Worm (Caenorhabditis elegans) whole organism, L3 larva: ENCODE measurements around the gene R05G6.9.

Source experiments
- ceh-9 ChIP-seq: sonication (generic microtip); optimal IDR thresholded peaks from 2 replicates; lab custom pipeline; 2018; ENCODE audit warnings: missing biosample characterization, missing genetic modification characterization
- daf-12 ChIP-seq: fragments of 150-350 bp; optimal IDR thresholded peaks from 2 replicates; lab custom pipeline; 2014; ENCODE audit warnings: missing biosample characterization, missing genetic modification reagents, missing genetic modification characterization
- egl-5 ChIP-seq: fragments of 150-350 bp; optimal IDR thresholded peaks from 2 replicates; lab custom pipeline; 2017; ENCODE audit warnings: missing biosample characterization, missing genetic modification reagents, missing genetic modification characterization, inconsistent platforms
- jun-1 ChIP-seq: fragments of 150-350 bp; optimal IDR thresholded peaks from 2 replicates; lab custom pipeline; 2014; ENCODE audit warnings: missing biosample characterization, missing genetic modification reagents, missing genetic modification characterization
- nhr-28 ChIP-seq: fragments of 150-350 bp; optimal IDR thresholded peaks from 2 replicates; lab custom pipeline; 2014; ENCODE audit warnings: missing biosample characterization, missing genetic modification characterization
- pha-4 ChIP-seq: fragments of 150-350 bp; optimal IDR thresholded peaks from 2 replicates; lab custom pipeline; 2014; ENCODE audit warnings: missing biosample characterization, missing genetic modification reagents, missing genetic modification characterization

DNA sequence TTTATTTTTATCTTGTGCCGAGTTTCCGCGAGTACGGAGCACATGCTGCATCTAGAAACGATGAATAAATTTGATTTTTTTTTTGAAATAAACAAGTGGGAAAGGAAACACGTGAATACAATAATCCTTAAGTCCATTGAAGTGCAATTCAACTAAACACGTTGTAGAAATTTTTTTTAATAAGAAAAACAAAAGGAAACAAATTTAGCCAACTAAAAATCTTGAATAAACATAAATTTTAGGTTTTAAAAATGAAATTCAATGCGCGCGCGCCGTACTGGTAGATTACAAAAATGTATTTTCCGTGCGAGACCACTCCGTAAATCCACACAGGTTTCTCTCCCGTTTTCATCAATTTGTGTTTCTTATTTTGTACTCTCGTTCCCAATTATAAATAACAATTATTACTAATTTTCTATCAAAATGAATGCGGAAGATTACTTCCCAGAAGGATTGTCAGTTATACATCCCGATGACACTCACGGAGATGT lies 42.9 kb downstream of the R05G6.9 start, which contains the start of the genes plk-3 and F55G1.6:
- TF ChIP-seq egl-5 (tag; lab: Kevin White, UChicago) (no peak), jun-1 (tag; lab: Kevin White, UChicago) (no peak), nhr-28 (tag; lab: Kevin White, UChicago) (no peak), ceh-9 (tag; lab: Kevin White, UChicago) (no peak), daf-12 (tag; lab: Kevin White, UChicago) (no peak), pha-4 (tag; lab: Kevin White, UChicago) (no peak)
